Worm (Caenorhabditis elegans): Measurements from ENCODE around the gene best-2.

- TF ChIP-seq pha-4 (tag; optimal IDR thresholded peaks at IDR 0.05) (no peak), lsy-2 (tag; optimal IDR thresholded peaks at IDR 0.05) (no peak), unc-62 (GFP tag; optimal IDR thresholded peaks at IDR 0.05) (no peak), ztf-11 (tag; optimal IDR thresholded peaks at IDR 0.05) (no peak), lin-13 (tag; optimal IDR thresholded peaks at IDR 0.05) (no peak), mep-1 (tag; optimal IDR thresholded peaks at IDR 0.05) (no peak), sem-2 (GFP tag; optimal IDR thresholded peaks at IDR 0.05) (no peak), ham-2 (GFP tag; optimal IDR thresholded peaks at IDR 0.05) (no peak), tbx-8 (GFP tag; optimal IDR thresholded peaks at IDR 0.05) (no peak), snpc-4 (tag; optimal IDR thresholded peaks at IDR 0.05) (no peak), sptf-1 (tag; optimal IDR thresholded peaks at IDR 0.05) (no peak), nhr-237 (tag; optimal IDR thresholded peaks at IDR 0.05) (no peak), blmp-1 (tag; optimal IDR thresholded peaks at IDR 0.05) (no peak)
Measured at ce11 chrIV:13090967-13091366, 21.9 kb downstream of the best-2 start, which contains the start of gene col-132.

Measured in whole organism, mixed stage, embryonic.